Fruit fly (Drosophila melanogaster): ENCODE results near the gene CG3246.

DNA sequence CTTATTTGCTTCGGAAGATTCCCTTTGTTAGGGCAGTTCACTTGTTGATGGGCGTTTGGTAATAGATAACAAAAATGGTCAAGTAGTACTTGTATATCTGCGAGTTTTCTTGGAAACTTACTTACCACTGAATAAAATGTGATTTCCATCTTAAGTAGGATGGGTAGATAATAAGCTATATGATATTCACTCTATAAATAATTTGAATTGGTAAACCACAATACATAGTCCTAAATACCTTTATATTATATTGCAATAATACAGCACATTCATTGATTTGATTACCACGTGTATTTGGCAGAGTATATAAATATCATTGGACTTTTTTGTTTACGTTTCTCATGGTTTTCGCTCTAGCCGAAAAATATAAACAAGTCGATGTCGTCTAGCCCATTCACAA, 14.2 kb upstream of the CG3246 start:
- peak; percentile 41 for TF ChIP-seq fru (GFP tag; optimal IDR thresholded peaks at IDR 0.05)
- no peak for TF ChIP-seq Rel (GFP tag; optimal IDR thresholded peaks at IDR 0.05)
- TF ChIP-seq Rel (tag; optimal IDR thresholded peaks at IDR 0.05) = no peak
- no peak for TF ChIP-seq tai (GFP tag; optimal IDR thresholded peaks at IDR 0.05)
- TF ChIP-seq CrebA (GFP tag; optimal IDR thresholded peaks at IDR 0.05; ENCODE audit: borderline replicate concordance) = no peak
- TF ChIP-seq Hr78 (GFP tag; optimal IDR thresholded peaks at IDR 0.05) = no peak
- no peak for TF ChIP-seq dsf (GFP tag; optimal IDR thresholded peaks at IDR 0.05; ENCODE audit: borderline replicate concordance)
- TF ChIP-seq pan (optimal IDR thresholded peaks at IDR 0.05) = no peak
- no peak for TF ChIP-seq OdsH (GFP tag; optimal IDR thresholded peaks at IDR 0.05)
- no peak for TF ChIP-seq dl (GFP tag; optimal IDR thresholded peaks at IDR 0.05; ENCODE audit: insufficient read depth in 1 of 2, partially characterized antibody in 2 of 2)
- no peak for TF ChIP-seq jim (GFP tag; optimal IDR thresholded peaks at IDR 0.05)
- no peak for TF ChIP-seq Dif (GFP tag; optimal IDR thresholded peaks at IDR 0.05; ENCODE audit: partially characterized antibody)
- TF ChIP-seq CG32264 (GFP tag; optimal IDR thresholded peaks at IDR 0.05) = no peak
- no peak for TF ChIP-seq N (GFP tag; optimal IDR thresholded peaks at IDR 0.05)

Measured in whole organism, wandering third instar larva.